Worm (Caenorhabditis elegans) whole organism, midembryonic: Measurements from ENCODE around the gene T08G5.3.

Experiments
- T22C8.4 ChIP-seq: fragments of 200-800 bp; sonication (Bioruptor generic); IDR thresholded peaks from 2 replicates; pipeline ENCODE4 v1.3.6; 2022; ENCODE audit warnings: missing genetic modification characterization, missing compliant biosample characterization
- cog-1 ChIP-seq: sonication (generic microtip); optimal IDR thresholded peaks from 2 replicates; lab custom pipeline; 2016; ENCODE audit warnings: missing genetic modification characterization, missing compliant biosample characterization
- flt-1 ChIP-seq: fragments of 200-800 bp; sonication (Bioruptor generic); IDR thresholded peaks from 2 replicates; pipeline ENCODE4 v1.3.6; 2022; ENCODE audit warnings: missing genetic modification characterization, missing compliant biosample characterization
- klf-2 ChIP-seq: fragments of 200-800 bp; sonication (Bioruptor generic); conservative IDR thresholded peaks from 2 replicates; pipeline ENCODE4 v1.3.6; 2022; ENCODE audit warnings: missing genetic modification reagents, missing genetic modification characterization, missing compliant biosample characterization
- med-1 ChIP-seq: sonication (generic microtip); optimal IDR thresholded peaks from 2 replicates; lab custom pipeline; 2017; ENCODE audit warnings: missing genetic modification characterization, mild to moderate bottlenecking, missing compliant biosample characterization, antibody characterized with exemption, missing genetic modification reagents; ENCODE audit not compliant: insufficient read depth
- ref-1 ChIP-seq: fragments of 200-800 bp; sonication (Bioruptor generic); conservative IDR thresholded peaks from 2 replicates; pipeline ENCODE4 v1.3.6; 2022; ENCODE audit warnings: missing genetic modification reagents, missing genetic modification characterization, missing compliant biosample characterization
- tab-1 ChIP-seq: fragments of 200-800 bp; sonication (Bioruptor generic); IDR thresholded peaks from 2 replicates; pipeline ENCODE4 v1.3.6; 2022; ENCODE audit warnings: missing genetic modification characterization, missing compliant biosample characterization
- ztf-23 ChIP-seq: fragments of 200-800 bp; sonication (Bioruptor generic); IDR thresholded peaks from 2 replicates; pipeline ENCODE4 v1.3.6; 2022; ENCODE audit warnings: missing genetic modification reagents, missing genetic modification characterization, missing compliant biosample characterization
- ztf-29 ChIP-seq: fragments of 200-800 bp; sonication (Bioruptor generic); IDR thresholded peaks from 2 replicates; pipeline ENCODE4 v1.3.6; 2022; ENCODE audit warnings: missing genetic modification reagents, missing genetic modification characterization, missing compliant biosample characterization

Gene T08G5.3

ce11 chrV:13986823-13987222 is 40.5 kb downstream of the T08G5.3 start:
- TF ChIP-seq T22C8.4 (GFP tag; lab: Robert Waterston, UW): no peak
- TF ChIP-seq ref-1 (GFP tag; lab: Robert Waterston, UW): no peak
- no peak for TF ChIP-seq flt-1
- TF ChIP-seq ztf-23 (GFP tag; lab: Robert Waterston, UW): no peak
- no peak for TF ChIP-seq tab-1 (GFP tag; lab: Robert Waterston, UW)
- TF ChIP-seq med-1 (GFP tag; lab: Kevin White, UChicago): no peak

- TF ChIP-seq T22C8.4 (GFP tag; lab: Robert Waterston, UW) (no peak), tab-1 (GFP tag; lab: Robert Waterston, UW) (no peak), flt-1 (no peak), ref-1 (GFP tag; lab: Robert Waterston, UW) (no peak), ztf-29 (GFP tag; lab: Robert Waterston, UW) (no peak), cog-1 (tag; lab: Kevin White, UChicago) (no peak), ztf-23 (GFP tag; lab: Robert Waterston, UW) (no peak), med-1 (GFP tag; lab: Kevin White, UChicago) (no peak), klf-2 (GFP tag; lab: Robert Waterston, UW) (no peak)
Observed at ce11 chrV:13984828-13985227, 42.5 kb downstream of the T08G5.3 start, which contains the start of gene end-1. Gene end-1 (plus strand): TSS chrV:13985128.

- no peak for TF ChIP-seq med-1 (GFP tag; lab: Kevin White, UChicago)
- no peak for TF ChIP-seq tab-1 (GFP tag; lab: Robert Waterston, UW)
- no peak for TF ChIP-seq flt-1
- no peak for TF ChIP-seq klf-2 (GFP tag; lab: Robert Waterston, UW)
- TF ChIP-seq ztf-29 (GFP tag; lab: Robert Waterston, UW): no peak
Observed at ce11 chrV:13981677-13982076, 45.6 kb downstream of the T08G5.3 start.

- TF ChIP-seq cog-1 (tag; lab: Kevin White, UChicago): no peak
- no peak for TF ChIP-seq ref-1 (GFP tag; lab: Robert Waterston, UW)
- TF ChIP-seq flt-1: no peak
- TF ChIP-seq ztf-29 (GFP tag; lab: Robert Waterston, UW): no peak
- TF ChIP-seq med-1 (GFP tag; lab: Kevin White, UChicago): no peak
- TF ChIP-seq T22C8.4 (GFP tag; lab: Robert Waterston, UW): no peak
- TF ChIP-seq ztf-23 (GFP tag; lab: Robert Waterston, UW): no peak
- no peak for TF ChIP-seq tab-1 (GFP tag; lab: Robert Waterston, UW)
- TF ChIP-seq klf-2 (GFP tag; lab: Robert Waterston, UW): no peak
Observed at ce11 chrV:13980807-13981206, 46.5 kb downstream of the T08G5.3 start, which contains the start of gene eol-1. Gene eol-1 (minus strand): TSS chrV:13980907.
